Fruit fly (Drosophila melanogaster): ENCODE measurements around the gene LKRSDH.

Gene LKRSDH

dm6 chr2L:7799804-7800433 is 4.2 kb upstream of the LKRSDH start, which contains the start of the genes Herp and r2d2 (continued):
- no peak for TF ChIP-seq pan (optimal IDR thresholded peaks at IDR 0.05)
- TF ChIP-seq pan (GFP tag; optimal IDR thresholded peaks at IDR 0.05 in 1 of 2, IDR thresholded peaks at IDR 0.05 in 1 of 2) = peak in 1 of 2 experiments; percentile 84
- TF ChIP-seq CG31441 (GFP tag; IDR thresholded peaks at IDR 0.05) = peak; percentile 96
- peak; percentile 91 for TF ChIP-seq kni (GFP tag; optimal IDR thresholded peaks at IDR 0.05)
- peak; percentile 89 for TF ChIP-seq az2 (GFP tag; optimal IDR thresholded peaks at IDR 0.05)
- TF ChIP-seq CG1647 (GFP tag; optimal IDR thresholded peaks at IDR 0.05) = peak; percentile 94
- TF ChIP-seq BtbVII (GFP tag; optimal IDR thresholded peaks at IDR 0.05) = peak; percentile 87
- TF ChIP-seq Asciz (GFP tag; optimal IDR thresholded peaks at IDR 0.05) = peak; percentile 62
- peak; percentile 85 for TF ChIP-seq CG18764 (GFP tag; optimal IDR thresholded peaks at IDR 0.05)
- peak; percentile 43; the same call in 1 of the 2 replicates for TF ChIP-seq sens-2 (GFP tag; IDR thresholded peaks at IDR 0.05)
- TF ChIP-seq stwl (tag; optimal IDR thresholded peaks at IDR 0.05) = peak; percentile 87
- peak; percentile 91 for TF ChIP-seq CG14014 (GFP tag; IDR thresholded peaks at IDR 0.05)
- peak; percentile 63 for TF ChIP-seq Nf-YA (GFP tag; IDR thresholded peaks at IDR 0.05)
- peak; percentile 13; the same call in 1 of the 2 replicates for TF ChIP-seq ato (GFP tag; IDR thresholded peaks at IDR 0.05; ENCODE audit: partially characterized antibody)
- peak; percentile 34 for TF ChIP-seq Elba2 (GFP tag; optimal IDR thresholded peaks at IDR 0.05)
- peak; percentile 88 for TF ChIP-seq ken (GFP tag; IDR thresholded peaks at IDR 0.05)
- peak; percentile 68 for TF ChIP-seq CG8359 (GFP tag; optimal IDR thresholded peaks at IDR 0.05; ENCODE audit: borderline replicate concordance)
- TF ChIP-seq zfh1 (GFP tag; IDR thresholded peaks at IDR 0.05) = peak; percentile 86
- TF ChIP-seq CG34224 (GFP tag; IDR thresholded peaks at IDR 0.05; ENCODE audit: partially characterized antibody) = peak; percentile 81
- peak; percentile 76 for TF ChIP-seq ara (GFP tag; IDR thresholded peaks at IDR 0.05)
- TF ChIP-seq Hr78 (GFP tag; optimal IDR thresholded peaks at IDR 0.05) = peak in 1 of 2 experiments; percentile 91
- TF ChIP-seq ATbp (GFP tag; optimal IDR thresholded peaks at IDR 0.05) = peak; percentile 67
- no peak for TF ChIP-seq fru (optimal IDR thresholded peaks at IDR 0.05)
- TF ChIP-seq CG32767 (GFP tag; IDR thresholded peaks at IDR 0.05) = peak; percentile 86
- TF ChIP-seq Optix (GFP tag; IDR thresholded peaks at IDR 0.05) = peak; percentile 88
- peak; percentile 84 for TF ChIP-seq Drgx (GFP tag; IDR thresholded peaks at IDR 0.05)
- peak; percentile 24 for TF ChIP-seq CG6254 (GFP tag; optimal IDR thresholded peaks at IDR 0.05)
- TF ChIP-seq Dip2 (GFP tag; IDR thresholded peaks at IDR 0.05) = no peak
- TF ChIP-seq CG17612 (GFP tag; IDR thresholded peaks at IDR 0.05) = peak; percentile 43; the same call in 1 of the 2 replicates
- peak; percentile 3 for TF ChIP-seq MESR4 (GFP tag; optimal IDR thresholded peaks at IDR 0.05)
- peak; percentile 84 for TF ChIP-seq BEAF-32 (GFP tag; optimal IDR thresholded peaks at IDR 0.05)
- TF ChIP-seq lola (GFP tag; optimal IDR thresholded peaks at IDR 0.05) = peak in 1 of 3 experiments; percentile 91
- peak; percentile 94 for TF ChIP-seq Rfx (GFP tag; IDR thresholded peaks at IDR 0.05)
- TF ChIP-seq Spps (tag; optimal IDR thresholded peaks at IDR 0.05) = peak; percentile 69
- peak; percentile 89 for TF ChIP-seq Dek (tag; optimal IDR thresholded peaks at IDR 0.05)
- TF ChIP-seq PHDP (tag; optimal IDR thresholded peaks at IDR 0.05) = peak; percentile 88
- peak; percentile 92 for TF ChIP-seq CG32772 (GFP tag; IDR thresholded peaks at IDR 0.05)
- TF ChIP-seq CG10979 (tag; optimal IDR thresholded peaks at IDR 0.05) = peak; percentile 81
- TF ChIP-seq CG6654 (GFP tag; optimal IDR thresholded peaks at IDR 0.05) = peak; percentile 66
- peak; percentile 64 for TF ChIP-seq CG6813 (GFP tag; optimal IDR thresholded peaks at IDR 0.05)
- TF ChIP-seq CG14965 (GFP tag; optimal IDR thresholded peaks at IDR 0.05; ENCODE audit: borderline replicate concordance) = peak; percentile 54
- peak; percentile 86 for TF ChIP-seq kay (GFP tag; optimal IDR thresholded peaks at IDR 0.05)
- peak; percentile 72 for TF ChIP-seq wek (GFP tag; optimal IDR thresholded peaks at IDR 0.05)
- peak; percentile 78 for TF ChIP-seq YL-1 (GFP tag; optimal IDR thresholded peaks at IDR 0.05)
- TF ChIP-seq MBD-R2 (GFP tag; IDR thresholded peaks at IDR 0.05) = peak; percentile 54; the same call in 1 of the 2 replicates
- TF ChIP-seq Abd-B (GFP tag; optimal IDR thresholded peaks at IDR 0.05) = peak; percentile 93
- peak in 1 of 2 experiments; percentile 85 for TF ChIP-seq bsh (GFP tag; optimal IDR thresholded peaks at IDR 0.05)
- no peak for TF ChIP-seq aop (GFP tag; IDR thresholded peaks at IDR 0.05)
